Fruit fly (Drosophila melanogaster) whole organism, wandering third instar larva: ENCODE measurements around the gene Kots.

Source experiments
- Abd-B ChIP-seq: fragments of >200 bp; optimal IDR thresholded peaks from 2 replicates; lab custom pipeline; 2017; ENCODE audit warnings: missing biosample characterization, missing genetic modification characterization
- CG32264 ChIP-seq: fragments of 200-800 bp; sonication (Bioruptor generic); optimal IDR thresholded peaks from 2 replicates; lab custom pipeline; 2016; ENCODE audit warnings: missing biosample characterization, missing genetic modification characterization
- CrebA ChIP-seq: fragments of 200-800 bp; sonication (Bioruptor generic); optimal IDR thresholded peaks from 2 replicates; lab custom pipeline; 2016; ENCODE audit warnings: missing biosample characterization, mild to moderate bottlenecking, missing genetic modification characterization, borderline replicate concordance
- Dif ChIP-seq: fragments of 200-275, 200-300 bp; sonication (Bioruptor generic); optimal IDR thresholded peaks from 2 replicates; lab custom pipeline; 2018; ENCODE audit warnings: missing biosample characterization, missing genetic modification characterization; ENCODE audit not compliant: partially characterized antibody
- GATAd ChIP-seq: sonication (Bioruptor generic); optimal IDR thresholded peaks from 2 replicates; lab custom pipeline; 2016; ENCODE audit warnings: missing biosample characterization, missing genetic modification characterization
- HLH106 ChIP-seq: fragments of 200-800 bp; optimal IDR thresholded peaks from 3 replicates; lab custom pipeline; 2019; ENCODE audit warnings: missing biosample characterization, mild to moderate bottlenecking, missing genetic modification characterization, moderate library complexity
- Hnf4 ChIP-seq: fragments of 200-800 bp; sonication (Bioruptor generic); optimal IDR thresholded peaks from 2 replicates; lab custom pipeline; 2016; ENCODE audit warnings: missing biosample characterization, mild to moderate bottlenecking, missing genetic modification characterization
- Hr78 ChIP-seq: fragments of >200 bp; optimal IDR thresholded peaks from 2 replicates; lab custom pipeline; 2017; ENCODE audit warnings: missing biosample characterization, missing genetic modification characterization
- Hr83 ChIP-seq: fragments of 200-300 bp; sonication (Bioruptor generic); optimal IDR thresholded peaks from 2 replicates; lab custom pipeline; 2016; ENCODE audit warnings: missing biosample characterization, mild to moderate bottlenecking, missing genetic modification characterization, moderate library complexity; ENCODE audit not compliant: poor library complexity, severe bottlenecking
- Jra ChIP-seq: sonication (Bioruptor generic); optimal IDR thresholded peaks from 2 replicates; lab custom pipeline; 2016; ENCODE audit warnings: missing biosample characterization, missing genetic modification characterization
- Myc ChIP-seq: fragments of >200 bp; optimal IDR thresholded peaks from 2 replicates; lab custom pipeline; 2017
- N ChIP-seq: fragments of >200 bp; optimal IDR thresholded peaks from 2 replicates; lab custom pipeline; 2018; ENCODE audit warnings: missing biosample characterization, missing external identifiers, missing genetic modification characterization
- OdsH ChIP-seq: fragments of 200-800 bp; sonication (Bioruptor generic); optimal IDR thresholded peaks from 2 replicates; lab custom pipeline; 2016; ENCODE audit warnings: missing biosample characterization, mild to moderate bottlenecking, missing genetic modification characterization
- Rel ChIP-seq, 2 experiments: fragments of 200-800 bp; sonication (Bioruptor generic) in 1 of 2; optimal IDR thresholded peaks; 2 replicates in 1 of 2; 3 replicates in 1 of 2; lab custom pipeline; 2016 to 2019; ENCODE audit warnings: mild to moderate bottlenecking in 2 of 2, missing biosample characterization in 2 of 2, missing genetic modification characterization in 2 of 2, moderate library complexity in 1 of 2
- Sp1 ChIP-seq: fragments of 200-800 bp; sonication (Bioruptor generic); optimal IDR thresholded peaks from 3 replicates; lab custom pipeline; 2019; ENCODE audit warnings: missing biosample characterization, mild to moderate bottlenecking, missing genetic modification characterization, moderate library complexity
- br ChIP-seq: fragments of 200-800 bp; sonication (Bioruptor generic); optimal IDR thresholded peaks from 2 replicates; lab custom pipeline; 2016; ENCODE audit warnings: missing biosample characterization, missing genetic modification characterization
- brk ChIP-seq: fragments of 200-800 bp; sonication (Bioruptor generic); optimal IDR thresholded peaks from 2 replicates; lab custom pipeline; 2016; ENCODE audit warnings: missing biosample characterization, mild to moderate bottlenecking, missing genetic modification characterization
- dl ChIP-seq, 2 experiments: fragments of 175-275, 200-275 bp in 1 of 2; fragments of 200-275 bp in 1 of 2; sonication (Bioruptor generic); optimal IDR thresholded peaks; lab custom pipeline; 2018; ENCODE audit warnings: mild to moderate bottlenecking in 2 of 2, missing biosample characterization in 2 of 2, missing genetic modification characterization in 2 of 2, moderate library complexity in 2 of 2; ENCODE audit not compliant: partially characterized antibody in 2 of 2, insufficient read depth in 1 of 2
- dmrt93B ChIP-seq: fragments of 200-800 bp; sonication (Bioruptor generic); optimal IDR thresholded peaks from 2 replicates; lab custom pipeline; 2018; ENCODE audit warnings: missing biosample characterization, mild to moderate bottlenecking, missing genetic modification characterization
- dsf ChIP-seq: sonication (Bioruptor generic); optimal IDR thresholded peaks from 2 replicates; lab custom pipeline; 2016; ENCODE audit warnings: missing biosample characterization, missing genetic modification characterization, borderline replicate concordance
- ey ChIP-seq: fragments of 200-800 bp; sonication (Bioruptor generic); optimal IDR thresholded peaks from 2 replicates; lab custom pipeline; 2016; ENCODE audit warnings: missing biosample characterization, missing genetic modification characterization
- foxo ChIP-seq, 2 experiments: fragments of 200-800 bp; sonication (Bioruptor generic); optimal IDR thresholded peaks; 2 replicates in 1 of 2; 3 replicates in 1 of 2; lab custom pipeline; 2016 to 2017; ENCODE audit warnings: missing biosample characterization in 2 of 2, missing genetic modification characterization in 2 of 2
- fru ChIP-seq: fragments of 200-800 bp; sonication (Bioruptor generic); optimal IDR thresholded peaks from 3 replicates; lab custom pipeline; 2016; ENCODE audit warnings: missing biosample characterization, mild to moderate bottlenecking, missing genetic modification characterization
- h ChIP-seq: fragments of 200-800 bp; sonication (Bioruptor generic); optimal IDR thresholded peaks from 3 replicates; lab custom pipeline; 2016; ENCODE audit warnings: missing biosample characterization, mild to moderate bottlenecking, missing genetic modification characterization
- lola ChIP-seq: fragments of >200 bp; optimal IDR thresholded peaks from 2 replicates; lab custom pipeline; 2017; ENCODE audit warnings: missing biosample characterization, missing genetic modification characterization
- pan ChIP-seq: fragments of >200 bp; optimal IDR thresholded peaks from 2 replicates; lab custom pipeline; 2017
- psq ChIP-seq: fragments of 200-800 bp; sonication (Bioruptor generic); optimal IDR thresholded peaks from 3 replicates; lab custom pipeline; 2017; ENCODE audit warnings: missing biosample characterization, mild to moderate bottlenecking, missing genetic modification characterization, moderate library complexity
- rgr ChIP-seq: fragments of 200-800 bp; sonication (Bioruptor generic); optimal IDR thresholded peaks from 3 replicates; lab custom pipeline; 2016; ENCODE audit warnings: missing biosample characterization, mild to moderate bottlenecking, missing genetic modification characterization
- sage ChIP-seq: fragments of 200-800 bp; sonication (Bioruptor generic); optimal IDR thresholded peaks from 2 replicates; lab custom pipeline; 2016; ENCODE audit warnings: missing biosample characterization, mild to moderate bottlenecking, missing genetic modification characterization
- sv ChIP-seq: fragments of 200-800 bp; sonication (Bioruptor generic); optimal IDR thresholded peaks from 3 replicates; lab custom pipeline; 2016; ENCODE audit warnings: missing biosample characterization, missing genetic modification characterization
- woc ChIP-seq: sonication (Bioruptor generic); optimal IDR thresholded peaks from 2 replicates; lab custom pipeline; 2016; ENCODE audit warnings: missing biosample characterization, mild to moderate bottlenecking, missing genetic modification characterization

Kots gene

dm6 chr3R:13964074-13964473 is at the start of gene Kots:
TSS of gene Kots (minus strand) at chr3R:13964174.
- TF ChIP-seq Myc (lab: Kevin White, UChicago) (no peak), Dif (GFP tag; lab: Kevin White, UChicago) (no peak), HLH106 (tag; lab: Kevin White, UChicago) (no peak), brk (GFP tag; lab: Kevin White, UChicago) (no peak), N (GFP tag; lab: Kevin White, UChicago) (no peak), woc (GFP tag; lab: Kevin White, UChicago) (no peak), dl (GFP tag; optimal IDR thresholded peaks at IDR 0.05; lab: Kevin White, UChicago; ENCODE audit: insufficient read depth in 1 of 2, partially characterized antibody in 2 of 2) (no peak), GATAd (GFP tag; lab: Kevin White, UChicago) (no peak)

dm6 chr3R:14012478-14013146 is 48.6 kb upstream of the Kots start:
- TF ChIP-seq psq (GFP tag; lab: Kevin White, UChicago) (peak; percentile 21), Hr78 (GFP tag; lab: Kevin White, UChicago) (no peak), OdsH (GFP tag; lab: Kevin White, UChicago) (peak; percentile 14), h (peak; percentile 93), ey (GFP tag; lab: Kevin White, UChicago) (peak; percentile 49), Abd-B (GFP tag; lab: Kevin White, UChicago) (no peak), fru (GFP tag; lab: Kevin White, UChicago) (peak; percentile 82), Hr83 (GFP tag; lab: Kevin White, UChicago) (peak; percentile 36), Sp1 (peak; percentile 49), CG32264 (GFP tag; lab: Kevin White, UChicago) (peak; percentile 6), Jra (GFP tag; lab: Kevin White, UChicago) (no peak), GATAd (GFP tag; lab: Kevin White, UChicago) (no peak), foxo (GFP tag; optimal IDR thresholded peaks at IDR 0.05; lab: Kevin White, UChicago) (peak in 1 of 2 experiments; percentile 87), woc (GFP tag; lab: Kevin White, UChicago) (peak; percentile 83), br (GFP tag; lab: Kevin White, UChicago) (peak; percentile 46), dmrt93B (GFP tag; lab: Kevin White, UChicago) (peak; percentile 64), Hnf4 (GFP tag; lab: Kevin White, UChicago) (peak; percentile 47), rgr (peak; percentile 61), sv (GFP tag; lab: Kevin White, UChicago) (peak; percentile 69), Rel (GFP tag; optimal IDR thresholded peaks at IDR 0.05; lab: Kevin White, UChicago) (no peak), Rel (tag; optimal IDR thresholded peaks at IDR 0.05; lab: Kevin White, UChicago) (no peak), lola (GFP tag; lab: Kevin White, UChicago) (no peak), sage (GFP tag; lab: Kevin White, UChicago) (peak; percentile 79), HLH106 (tag; lab: Kevin White, UChicago) (peak; percentile 66), Dif (GFP tag; lab: Kevin White, UChicago) (no peak), dsf (no peak)

- TF ChIP-seq Myc (lab: Kevin White, UChicago): peak; percentile 44
- no peak for TF ChIP-seq ey (GFP tag; lab: Kevin White, UChicago)
- TF ChIP-seq psq (GFP tag; lab: Kevin White, UChicago): peak; percentile 25
- TF ChIP-seq fru (GFP tag; lab: Kevin White, UChicago): peak; percentile 51
- peak; percentile 5 for TF ChIP-seq brk (GFP tag; lab: Kevin White, UChicago)
- peak; percentile 32 for TF ChIP-seq Sp1
- TF ChIP-seq HLH106 (tag; lab: Kevin White, UChicago): peak; percentile 35
- peak; percentile 77 for TF ChIP-seq woc (GFP tag; lab: Kevin White, UChicago)
- TF ChIP-seq CrebA (GFP tag; lab: Kevin White, UChicago): no peak
These were observed 47.7 kb upstream of the Kots start for dm6 chr3R:14011629-14012028.

dm6 chr3R:14011175-14011574 is 47.2 kb upstream of the Kots start:
- TF ChIP-seq Hnf4 (GFP tag; lab: Kevin White, UChicago): no peak
- no peak for TF ChIP-seq Rel (GFP tag; optimal IDR thresholded peaks at IDR 0.05; lab: Kevin White, UChicago)
- no peak for TF ChIP-seq Rel (tag; optimal IDR thresholded peaks at IDR 0.05; lab: Kevin White, UChicago)
- no peak for TF ChIP-seq lola (GFP tag; lab: Kevin White, UChicago)
- TF ChIP-seq h: no peak
- no peak for TF ChIP-seq dsf
- TF ChIP-seq pan (lab: Kevin White, UChicago): no peak
- TF ChIP-seq, all 38 proteins: peak for 0
